Fruit fly (Drosophila melanogaster) whole organism, adult: ENCODE measurements around the gene CG14082.

Source experiments
- CG12768 ChIP-seq: fragments of 200-800 bp; sonication (Bioruptor generic); optimal IDR thresholded peaks from 2 replicates; lab custom pipeline; 2017; ENCODE audit warnings: missing biosample characterization, missing genetic modification characterization, mild to moderate bottlenecking, moderate library complexity, missing genetic modification reagents
- CG5204 ChIP-seq: fragments of 200-800 bp; sonication (Bioruptor generic); optimal IDR thresholded peaks from 2 replicates; lab custom pipeline; 2016; ENCODE audit warnings: missing biosample characterization, missing genetic modification characterization
- CG7101 ChIP-seq: fragments of 200-800 bp; sonication (Bioruptor generic); optimal IDR thresholded peaks from 2 replicates; lab custom pipeline; 2018; ENCODE audit warnings: missing biosample characterization, mild to moderate bottlenecking, missing genetic modification characterization, moderate library complexity
- Mnt ChIP-seq: fragments of 200-800 bp; sonication (Bioruptor generic); optimal IDR thresholded peaks from 2 replicates; lab custom pipeline; 2016; ENCODE audit warnings: missing biosample characterization, mild to moderate bottlenecking, missing genetic modification characterization
- bab1 ChIP-seq: fragments of 200-800 bp; sonication (Bioruptor generic); optimal IDR thresholded peaks from 3 replicates; lab custom pipeline; 2019; ENCODE audit warnings: missing biosample characterization, mild to moderate bottlenecking, missing genetic modification characterization, moderate library complexity
- cic ChIP-seq: fragments of 200-800 bp; sonication (Bioruptor generic); optimal IDR thresholded peaks from 2 replicates; lab custom pipeline; 2017; ENCODE audit warnings: missing biosample characterization, mild to moderate bottlenecking, missing genetic modification characterization, moderate library complexity
- toe ChIP-seq: fragments of 200-800 bp; sonication (Bioruptor generic); optimal IDR thresholded peaks from 2 replicates; lab custom pipeline; 2016; ENCODE audit warnings: missing biosample characterization, missing genetic modification characterization

- TF ChIP-seq CG12768 (GFP tag; lab: Kevin White, UChicago) (no peak), CG5204 (GFP tag; lab: Kevin White, UChicago) (no peak), cic (no peak), Mnt (no peak), toe (GFP tag; lab: Kevin White, UChicago) (no peak), CG7101 (tag; lab: Kevin White, UChicago) (no peak), bab1 (no peak)
Observed at dm6 chr3L:19155111-19155510, 16.3 kb upstream of the CG14082 start.
